Fruit fly (Drosophila melanogaster): Measurements from ENCODE around the gene ort.

ort gene

DNA sequence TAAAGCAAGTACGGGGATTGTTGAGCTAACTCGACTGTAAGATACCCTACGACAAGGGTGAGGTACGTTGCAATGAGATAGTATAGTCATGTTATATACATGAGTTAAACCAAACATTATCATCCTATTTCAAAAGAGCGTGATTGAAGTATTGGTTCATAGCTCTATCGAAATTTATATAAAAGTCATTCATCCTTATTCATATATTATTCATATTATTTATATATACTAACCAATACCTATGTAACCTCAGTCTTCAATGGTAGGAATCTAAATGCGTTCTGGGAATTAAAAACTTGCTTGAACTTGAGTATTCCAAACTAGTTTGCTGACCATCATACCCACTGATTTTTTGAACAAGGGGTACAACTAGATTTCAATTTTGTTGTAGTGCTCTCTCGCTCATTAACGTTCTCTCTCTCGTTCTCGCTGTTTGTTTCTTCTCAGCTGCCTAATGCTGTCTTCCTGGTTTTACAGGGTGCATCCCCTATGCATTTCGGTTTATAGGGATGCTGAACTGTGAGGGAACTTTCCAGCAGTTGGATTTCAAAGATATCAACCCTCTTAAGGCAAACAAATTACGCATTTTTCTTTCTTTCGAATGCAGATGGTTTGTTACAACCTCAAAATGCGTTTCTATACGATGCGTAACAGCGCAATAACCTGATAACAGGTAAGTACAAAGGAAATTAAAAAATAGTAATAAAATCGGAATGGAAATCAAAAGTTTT, 31.6 kb upstream of the ort start (continued):
- no peak for TF ChIP-seq crc (GFP tag; optimal IDR thresholded peaks at IDR 0.05)
- no peak for TF ChIP-seq Neu2 (GFP tag; optimal IDR thresholded peaks at IDR 0.05; ENCODE audit: borderline replicate concordance)
- TF ChIP-seq fd96Cb (tag; optimal IDR thresholded peaks at IDR 0.05) = peak; percentile 67
- no peak for TF ChIP-seq Atf3 (GFP tag; optimal IDR thresholded peaks at IDR 0.05)
- TF ChIP-seq Mes4 (GFP tag; optimal IDR thresholded peaks at IDR 0.05) = no peak
- no peak for TF ChIP-seq mam (GFP tag; optimal IDR thresholded peaks at IDR 0.05)
- no peak for TF ChIP-seq chif (GFP tag; optimal IDR thresholded peaks at IDR 0.05)
- no peak for TF ChIP-seq CG4854 (GFP tag; optimal IDR thresholded peaks at IDR 0.05)
- peak; percentile 69 for TF ChIP-seq CG18599 (GFP tag; optimal IDR thresholded peaks at IDR 0.05)
- no peak for TF ChIP-seq CG11398 (GFP tag; optimal IDR thresholded peaks at IDR 0.05)
- TF ChIP-seq Deaf1 (tag; optimal IDR thresholded peaks at IDR 0.05) = peak; percentile 45
- TF ChIP-seq Drgx (GFP tag; IDR thresholded peaks at IDR 0.05) = no peak
- TF ChIP-seq CG12071 (GFP tag; optimal IDR thresholded peaks at IDR 0.05) = peak; percentile 34
- TF ChIP-seq CG17359 (tag; optimal IDR thresholded peaks at IDR 0.05) = peak; percentile 52
- TF ChIP-seq CG17802 (tag; optimal IDR thresholded peaks at IDR 0.05) = no peak
- no peak for TF ChIP-seq sisA (GFP tag; IDR thresholded peaks at IDR 0.05)
- peak; percentile 64 for TF ChIP-seq CG6254 (GFP tag; optimal IDR thresholded peaks at IDR 0.05)
- peak; percentile 61 for TF ChIP-seq CG10274 (GFP tag; optimal IDR thresholded peaks at IDR 0.05)
- peak; percentile 50 for TF ChIP-seq Abd-B (GFP tag; optimal IDR thresholded peaks at IDR 0.05)
- no peak for TF ChIP-seq CG2202 (tag; optimal IDR thresholded peaks at IDR 0.05)
- no peak for TF ChIP-seq CG14860 (GFP tag; IDR thresholded peaks at IDR 0.05; ENCODE audit: partially characterized antibody)
- TF ChIP-seq p53 (GFP tag; optimal IDR thresholded peaks at IDR 0.05) = no peak
- no peak for TF ChIP-seq gro (GFP tag; optimal IDR thresholded peaks at IDR 0.05)
- no peak for TF ChIP-seq CG7963 (GFP tag; IDR thresholded peaks at IDR 0.05; ENCODE audit: partially characterized antibody)
- TF ChIP-seq CG9609 (GFP tag; optimal IDR thresholded peaks at IDR 0.05) = no peak
- peak in 1 of 2 experiments; percentile 20 for TF ChIP-seq dpn (GFP tag; optimal IDR thresholded peaks at IDR 0.05)
- peak; percentile 76 for TF ChIP-seq CG7839 (tag; optimal IDR thresholded peaks at IDR 0.05)
- no peak for TF ChIP-seq crp (GFP tag; optimal IDR thresholded peaks at IDR 0.05)
- TF ChIP-seq otp (GFP tag; IDR thresholded peaks at IDR 0.05) = no peak
- TF ChIP-seq CG10147 (GFP tag; optimal IDR thresholded peaks at IDR 0.05) = peak; percentile 58
- TF ChIP-seq her (GFP tag; optimal IDR thresholded peaks at IDR 0.05) = no peak
- no peak for TF ChIP-seq mld (GFP tag; IDR thresholded peaks at IDR 0.05; ENCODE audit: partially characterized antibody)
- TF ChIP-seq grau (tag; optimal IDR thresholded peaks at IDR 0.05) = peak; percentile 32
- TF ChIP-seq Fer3 (tag; optimal IDR thresholded peaks at IDR 0.05) = peak; percentile 2
- no peak for TF ChIP-seq CG11560 (tag; IDR thresholded peaks at IDR 0.05)
- peak; percentile 35 for TF ChIP-seq CG9437 (GFP tag; optimal IDR thresholded peaks at IDR 0.05)
- no peak for TF ChIP-seq pho (GFP tag; optimal IDR thresholded peaks at IDR 0.05)
- no peak for TF ChIP-seq ato (GFP tag; IDR thresholded peaks at IDR 0.05; ENCODE audit: partially characterized antibody)
- TF ChIP-seq CG7786 (GFP tag; optimal IDR thresholded peaks at IDR 0.05) = no peak
- no peak for TF ChIP-seq vfl (GFP tag; optimal IDR thresholded peaks at IDR 0.05)
- no peak for TF ChIP-seq CG6654 (GFP tag; optimal IDR thresholded peaks at IDR 0.05)
- TF ChIP-seq HLHmδ (GFP tag; optimal IDR thresholded peaks at IDR 0.05) = no peak
- peak; percentile 40 for TF ChIP-seq CG15514 (GFP tag; optimal IDR thresholded peaks at IDR 0.05)
- TF ChIP-seq Dfd (GFP tag; optimal IDR thresholded peaks at IDR 0.05) = no peak
- TF ChIP-seq CG6175 (GFP tag; IDR thresholded peaks at IDR 0.05) = no peak
- TF ChIP-seq Jarid2 (GFP tag; optimal IDR thresholded peaks at IDR 0.05) = peak; percentile 40
- TF ChIP-seq CG8924 (tag; optimal IDR thresholded peaks at IDR 0.05) = peak; percentile 71
- no peak for TF ChIP-seq HLH4C (GFP tag; IDR thresholded peaks at IDR 0.05; ENCODE audit: partially characterized antibody)
- TF ChIP-seq toy (GFP tag; IDR thresholded peaks at IDR 0.05) = no peak
